Worm (Caenorhabditis elegans) whole organism, L4 larva: ENCODE results near the gene T20G5.8.

Experiments used
- F26F4.8 ChIP-seq: fragments of 200-800 bp; sonication (Bioruptor generic); conservative IDR thresholded peaks from 2 replicates; pipeline ENCODE4 v1.3.6; 2022; ENCODE audit warnings: missing genetic modification characterization, missing compliant biosample characterization
- F44E2.7 ChIP-seq: fragments of 200-800 bp; sonication (Bioruptor generic); IDR thresholded peaks from 2 replicates; pipeline ENCODE4 v2.1.2; 2022; ENCODE audit warnings: missing genetic modification characterization, missing compliant biosample characterization
- F49E8.2 ChIP-seq: sonication (generic microtip); optimal IDR thresholded peaks from 2 replicates; lab custom pipeline; 2016; ENCODE audit warnings: missing compliant biosample characterization, mild to moderate bottlenecking, missing genetic modification characterization, borderline replicate concordance
- R02D3.7 ChIP-seq: fragments of 150-350 bp; sonication (generic microtip); optimal IDR thresholded peaks from 3 replicates; lab custom pipeline; 2014; ENCODE audit warnings: missing biosample characterization, missing genetic modification characterization
- Y48G9A.11 ChIP-seq: fragments of 200-800 bp; sonication (Bioruptor generic); IDR thresholded peaks from 2 replicates; pipeline ENCODE4 v1.3.6; 2022; ENCODE audit warnings: missing genetic modification reagents, missing genetic modification characterization, missing compliant biosample characterization
- Y5F2A.4 ChIP-seq: fragments of 200-800 bp; sonication (Bioruptor generic); optimal IDR thresholded peaks from 2 replicates; lab custom pipeline; 2018; ENCODE audit warnings: mild to moderate bottlenecking, missing genetic modification characterization, missing compliant biosample characterization
- Y75B8A.6 ChIP-seq: fragments of 200-800 bp; sonication (Bioruptor generic); IDR thresholded peaks from 2 replicates; pipeline ENCODE4 v1.3.6; 2022; ENCODE audit warnings: missing genetic modification reagents, missing genetic modification characterization, missing compliant biosample characterization
- ZK546.5 ChIP-seq, 2 experiments: sonication (generic microtip); optimal IDR thresholded peaks; 2 replicates each; lab custom pipeline; 2017; ENCODE audit warnings: missing biosample characterization in 2 of 2, missing genetic modification characterization in 2 of 2
- aly-2 ChIP-seq: sonication (generic microtip); optimal IDR thresholded peaks from 2 replicates; lab custom pipeline; 2018; ENCODE audit warnings: missing biosample characterization, missing genetic modification characterization
- attf-4 ChIP-seq: sonication (generic microtip); optimal IDR thresholded peaks from 3 replicates; lab custom pipeline; 2017; ENCODE audit warnings: missing biosample characterization, missing genetic modification characterization
- ceh-44 ChIP-seq: fragments of 200-800 bp; sonication (Bioruptor generic); IDR thresholded peaks from 2 replicates; pipeline ENCODE4 v1.3.6; 2022; ENCODE audit warnings: missing genetic modification reagents, missing genetic modification characterization, missing compliant biosample characterization
- ceh-82 ChIP-seq: sonication (generic microtip); optimal IDR thresholded peaks from 2 replicates; lab custom pipeline; 2017; ENCODE audit warnings: missing biosample characterization, missing genetic modification characterization
- ces-1 ChIP-seq: fragments of 150-350 bp; sonication (generic microtip); optimal IDR thresholded peaks from 4 replicates; lab custom pipeline; 2014; ENCODE audit warnings: missing biosample characterization, missing genetic modification reagents, missing genetic modification characterization
- cey-2 ChIP-seq: sonication (generic microtip); optimal IDR thresholded peaks from 3 replicates; lab custom pipeline; 2017; ENCODE audit warnings: missing genetic modification characterization, mild to moderate bottlenecking, missing compliant biosample characterization, antibody characterized with exemption, borderline replicate concordance; ENCODE audit not compliant: insufficient read depth
- ctbp-1 ChIP-seq: fragments of 200-800 bp; sonication (Bioruptor generic); IDR thresholded peaks from 2 replicates; pipeline ENCODE4 v1.3.6; 2022; ENCODE audit warnings: missing genetic modification reagents, missing genetic modification characterization, missing compliant biosample characterization
- daf-12 ChIP-seq: fragments of 150-350 bp; optimal IDR thresholded peaks from 2 replicates; lab custom pipeline; 2014; ENCODE audit warnings: missing biosample characterization, missing genetic modification reagents, missing genetic modification characterization
- duxl-1 ChIP-seq: sonication (generic microtip); optimal IDR thresholded peaks from 2 replicates; lab custom pipeline; 2016; ENCODE audit warnings: mild to moderate bottlenecking, missing genetic modification characterization, moderate library complexity, missing compliant biosample characterization; ENCODE audit not compliant: poor library complexity
- dve-1 ChIP-seq: sonication (generic microtip); optimal IDR thresholded peaks from 2 replicates; lab custom pipeline; 2017; ENCODE audit warnings: antibody characterized with exemption, mild to moderate bottlenecking, missing genetic modification characterization, missing compliant biosample characterization; ENCODE audit not compliant: insufficient read depth
- egl-43 ChIP-seq: fragments of 200-800 bp; sonication (Bioruptor generic); IDR thresholded peaks from 2 replicates; pipeline ENCODE4 v1.3.6; 2022; ENCODE audit warnings: missing genetic modification reagents, missing genetic modification characterization, missing compliant biosample characterization
- hif-1 ChIP-seq, 2 experiments: sonication (generic microtip); optimal IDR thresholded peaks; 2 replicates each; lab custom pipeline; 2016 to 2017; ENCODE audit warnings: missing compliant biosample characterization in 2 of 2, missing genetic modification characterization in 2 of 2, missing genetic modification reagents in 2 of 2, missing genotype in 2 of 2, mild to moderate bottlenecking in 1 of 2
- hlh-11 ChIP-seq: fragments of 200-800 bp; sonication (Bioruptor generic); optimal IDR thresholded peaks from 2 replicates; lab custom pipeline; 2018; ENCODE audit warnings: mild to moderate bottlenecking, missing genetic modification characterization, missing compliant biosample characterization
- jun-1 ChIP-seq: fragments of 150-350 bp; optimal IDR thresholded peaks from 2 replicates; lab custom pipeline; 2014; ENCODE audit warnings: missing biosample characterization, missing genetic modification reagents, missing genetic modification characterization
- lim-7 ChIP-seq: fragments of 200-800 bp; sonication (Bioruptor generic); IDR thresholded peaks from 2 replicates; pipeline ENCODE4 v1.3.6; 2022; ENCODE audit warnings: missing genetic modification characterization, missing compliant biosample characterization
- lin-29 ChIP-seq: fragments of 200-800 bp; sonication (Bioruptor generic); IDR thresholded peaks from 2 replicates; pipeline ENCODE4 v1.3.6; 2022; ENCODE audit warnings: missing genetic modification reagents, missing genetic modification characterization, missing compliant biosample characterization
- lin-39 ChIP-seq: fragments of 150-350 bp; optimal IDR thresholded peaks from 2 replicates; lab custom pipeline; 2014; ENCODE audit warnings: missing biosample characterization, missing genetic modification reagents, missing genetic modification characterization
- lsy-2 ChIP-seq, 2 experiments: fragments of 150-350 bp in 1 of 2; sonication (generic microtip) in 1 of 2; optimal IDR thresholded peaks; 2 replicates each; lab custom pipeline; 2014 to 2017; ENCODE audit warnings: missing biosample characterization in 2 of 2, missing genetic modification characterization in 2 of 2
- madf-9 ChIP-seq: fragments of 200-800 bp; sonication (Bioruptor generic); conservative IDR thresholded peaks from 2 replicates; pipeline ENCODE4 v1.3.6; 2022; ENCODE audit warnings: missing genetic modification reagents, missing genetic modification characterization, missing compliant biosample characterization
- mep-1 ChIP-seq: fragments of 150-350 bp; sonication (generic microtip); optimal IDR thresholded peaks from 3 replicates; lab custom pipeline; 2014; ENCODE audit warnings: missing biosample characterization, missing genetic modification characterization
- mes-2 ChIP-seq: sonication (generic microtip); optimal IDR thresholded peaks from 2 replicates; lab custom pipeline; 2016; ENCODE audit warnings: missing genotype, mild to moderate bottlenecking, missing genetic modification characterization, missing compliant biosample characterization; ENCODE audit not compliant: poor library complexity, severe bottlenecking
- mxl-3 ChIP-seq: fragments of 200-800 bp; sonication (Bioruptor generic); optimal IDR thresholded peaks from 2 replicates; lab custom pipeline; 2018; ENCODE audit warnings: mild to moderate bottlenecking, missing genetic modification characterization, missing compliant biosample characterization
- nhr-10 ChIP-seq: fragments of 150-350 bp; optimal IDR thresholded peaks from 2 replicates; lab custom pipeline; 2014; ENCODE audit warnings: missing biosample characterization, missing genetic modification characterization
- nhr-102 ChIP-seq: sonication (generic microtip); optimal IDR thresholded peaks from 2 replicates; lab custom pipeline; 2016; ENCODE audit warnings: mild to moderate bottlenecking, missing genetic modification characterization, moderate library complexity, missing compliant biosample characterization
- nhr-11 ChIP-seq: fragments of 150-350 bp; optimal IDR thresholded peaks from 2 replicates; lab custom pipeline; 2014; ENCODE audit warnings: missing biosample characterization, missing genetic modification characterization
- nhr-237 ChIP-seq: sonication (generic microtip); optimal IDR thresholded peaks from 2 replicates; lab custom pipeline; 2017; ENCODE audit warnings: missing biosample characterization, missing genetic modification characterization
- nhr-28 ChIP-seq: fragments of 150-350 bp; optimal IDR thresholded peaks from 2 replicates; lab custom pipeline; 2014; ENCODE audit warnings: missing biosample characterization, missing genetic modification characterization
- nhr-41 ChIP-seq: fragments of 200-800 bp; sonication (Bioruptor generic); IDR thresholded peaks from 2 replicates; pipeline ENCODE4 v1.3.6; 2022; ENCODE audit warnings: missing genetic modification reagents, missing genetic modification characterization, missing compliant biosample characterization
- nhr-6 ChIP-seq: fragments of 150-350 bp; optimal IDR thresholded peaks from 2 replicates; lab custom pipeline; 2014; ENCODE audit warnings: missing biosample characterization, missing genetic modification characterization
- nhr-76 ChIP-seq: fragments of 150-350 bp; optimal IDR thresholded peaks from 2 replicates; lab custom pipeline; 2014; ENCODE audit warnings: missing biosample characterization, missing genetic modification characterization
- nhr-77 ChIP-seq: fragments of 150-350 bp; optimal IDR thresholded peaks from 2 replicates; lab custom pipeline; 2014; ENCODE audit warnings: missing biosample characterization, missing genetic modification characterization
- pqm-1 ChIP-seq: sonication (generic microtip); optimal IDR thresholded peaks from 2 replicates; lab custom pipeline; 2017; ENCODE audit warnings: missing biosample characterization, missing genetic modification characterization
- set-16 ChIP-seq: fragments of 200-800 bp; sonication (Bioruptor generic); IDR thresholded peaks from 2 replicates; pipeline ENCODE4 v1.3.6; 2022; ENCODE audit warnings: missing genetic modification reagents, missing genetic modification characterization, missing compliant biosample characterization
- snpc-1.2 ChIP-seq: fragments of 200-800 bp; sonication (Bioruptor generic); IDR thresholded peaks from 2 replicates; pipeline ENCODE4 v1.3.6; 2022; ENCODE audit warnings: missing genetic modification reagents, missing genetic modification characterization, missing compliant biosample characterization
- snpc-4 ChIP-seq: fragments of 150-350 bp; optimal IDR thresholded peaks from 2 replicates; lab custom pipeline; 2014; ENCODE audit warnings: missing biosample characterization, missing genetic modification characterization
- unc-130 ChIP-seq: sonication (generic microtip); optimal IDR thresholded peaks from 2 replicates; lab custom pipeline; 2016; ENCODE audit warnings: missing genetic modification reagents, missing genetic modification characterization, missing compliant biosample characterization
- unc-62 ChIP-seq, 3 experiments: fragments of 150-350 bp in 1 of 3; sonication (generic microtip); optimal IDR thresholded peaks in 2 of 3; peaks in 1 of 3; 1 replicate in 1 of 3; 2 replicates in 2 of 3; lab custom pipeline; 2014 to 2017; ENCODE audit warnings: missing biosample characterization in 3 of 3, missing genetic modification characterization in 3 of 3, missing genetic modification reagents in 3 of 3, missing genotype in 1 of 3
- vab-7 ChIP-seq: fragments of 200-800 bp; sonication (Bioruptor generic); IDR thresholded peaks from 2 replicates; pipeline ENCODE4 v1.3.6; 2022; ENCODE audit warnings: missing genetic modification reagents, missing genetic modification characterization, missing compliant biosample characterization
- zag-1 ChIP-seq: fragments of 150-350 bp; optimal IDR thresholded peaks from 2 replicates; lab custom pipeline; 2014; ENCODE audit warnings: missing biosample characterization, missing genetic modification characterization
- zfp-2 ChIP-seq: sonication (generic microtip); optimal IDR thresholded peaks from 2 replicates; lab custom pipeline; 2016; ENCODE audit warnings: mild to moderate bottlenecking, missing genetic modification characterization, missing compliant biosample characterization
- zfp-3 ChIP-seq: fragments of 200-800 bp; sonication (Bioruptor generic); conservative IDR thresholded peaks from 2 replicates; pipeline ENCODE4 v1.3.6; 2022; ENCODE audit warnings: missing genetic modification reagents, missing genetic modification characterization, missing compliant biosample characterization
- zip-11 ChIP-seq: fragments of 200-800 bp; sonication (Bioruptor generic); IDR thresholded peaks from 2 replicates; pipeline ENCODE4 v1.3.6; 2022; ENCODE audit warnings: missing genetic modification characterization, missing compliant biosample characterization
- zip-2 ChIP-seq: fragments of 150-350 bp; optimal IDR thresholded peaks from 2 replicates; lab custom pipeline; 2014; ENCODE audit warnings: missing biosample characterization, missing genetic modification characterization
- ztf-11 ChIP-seq: fragments of 150-350 bp; optimal IDR thresholded peaks from 2 replicates; lab custom pipeline; 2014; ENCODE audit warnings: missing biosample characterization, missing genetic modification characterization

The T20G5.8 gene

ce11 chrIII:10218587-10218986, 19.4 kb downstream of the T20G5.8 start, which contains the start of the genes rde-4 and cox-14 (continued):
- TF ChIP-seq ztf-11 = no peak
- no peak for TF ChIP-seq mxl-3 (GFP tag; lab: Kevin White, UChicago)
- TF ChIP-seq egl-43 (GFP tag; lab: Robert Waterston, UW) = no peak
- TF ChIP-seq F26F4.8 (GFP tag; lab: Robert Waterston, UW) = no peak
- no peak for TF ChIP-seq set-16 (GFP tag; lab: Robert Waterston, UW)
- TF ChIP-seq mes-2 (tag; lab: Kevin White, UChicago) = no peak
- no peak for TF ChIP-seq R02D3.7 (tag; lab: Kevin White, UChicago)
- TF ChIP-seq unc-62 (GFP tag; optimal IDR thresholded peaks at IDR 0.05 in 1 of 2; lab: Kevin White, UChicago) = no peak
- TF ChIP-seq unc-62 (tag; optimal IDR thresholded peaks at IDR 0.05; lab: Kevin White, UChicago) = no peak
- TF ChIP-seq nhr-76 (tag; lab: Kevin White, UChicago) = no peak
- no peak for TF ChIP-seq pqm-1
- no peak for TF ChIP-seq madf-9 (GFP tag; lab: Robert Waterston, UW)
- TF ChIP-seq nhr-77 (tag; lab: Kevin White, UChicago) = peak; percentile 66
- TF ChIP-seq ces-1 (GFP tag; lab: Kevin White, UChicago) = no peak
- TF ChIP-seq nhr-11 (tag; lab: Kevin White, UChicago) = no peak
- no peak for TF ChIP-seq hlh-11 (tag; lab: Kevin White, UChicago)
- TF ChIP-seq ceh-82 (tag; lab: Kevin White, UChicago) = no peak
- TF ChIP-seq jun-1 (tag; lab: Kevin White, UChicago) = no peak
- no peak for TF ChIP-seq ZK546.5 (tag; optimal IDR thresholded peaks at IDR 0.05; lab: Kevin White, UChicago)
- TF ChIP-seq hif-1 (tag; optimal IDR thresholded peaks at IDR 0.05; lab: Kevin White, UChicago) = no peak
- no peak for TF ChIP-seq lin-39
- TF ChIP-seq zfp-2 (tag; lab: Kevin White, UChicago) = no peak
- TF ChIP-seq cey-2 (tag; lab: Kevin White, UChicago) = no peak
- no peak for TF ChIP-seq nhr-41 (GFP tag; lab: Robert Waterston, UW)
- no peak for TF ChIP-seq zip-11 (GFP tag; lab: Robert Waterston, UW)
- peak; percentile 96 to 100 for TF ChIP-seq lsy-2 (tag; optimal IDR thresholded peaks at IDR 0.05; lab: Kevin White, UChicago)
- no peak for TF ChIP-seq duxl-1 (tag; lab: Kevin White, UChicago)
- TF ChIP-seq zfp-3 (GFP tag; lab: Robert Waterston, UW) = no peak
- TF ChIP-seq nhr-102 (tag; lab: Kevin White, UChicago) = peak; percentile 34
- no peak for TF ChIP-seq Y48G9A.11 (GFP tag; lab: Robert Waterston, UW)
- TF ChIP-seq nhr-237 (tag; lab: Kevin White, UChicago) = no peak
- no peak for TF ChIP-seq Y75B8A.6 (GFP tag; lab: Robert Waterston, UW)
- TF ChIP-seq snpc-1.2 (GFP tag; lab: Robert Waterston, UW) = no peak
- TF ChIP-seq snpc-4 = no peak
- no peak for TF ChIP-seq zag-1 (tag; lab: Kevin White, UChicago)
- peak; percentile 78 for TF ChIP-seq dve-1 (tag; lab: Kevin White, UChicago)
- no peak for TF ChIP-seq ctbp-1 (GFP tag; lab: Robert Waterston, UW)
- TF ChIP-seq attf-4 (tag; lab: Kevin White, UChicago) = no peak
- TF ChIP-seq F49E8.2 (tag; lab: Kevin White, UChicago) = no peak
- TF ChIP-seq vab-7 = no peak
- TF ChIP-seq lin-29 = no peak
- no peak for TF ChIP-seq daf-12 (tag; lab: Kevin White, UChicago)
- no peak for TF ChIP-seq Y5F2A.4 (GFP tag; lab: Kevin White, UChicago)
- TF ChIP-seq ceh-44 (GFP tag; lab: Robert Waterston, UW) = no peak
- TF ChIP-seq zip-2 = no peak
- no peak for TF ChIP-seq F44E2.7 (GFP tag; lab: Robert Waterston, UW)
- TF ChIP-seq nhr-28 = peak; percentile 68
- peak; percentile 89 for TF ChIP-seq mep-1 (tag; lab: Kevin White, UChicago)
- TF ChIP-seq nhr-6 = peak; percentile 84
- no peak for TF ChIP-seq lim-7 (GFP tag; lab: Robert Waterston, UW)
- TF ChIP-seq nhr-10 (tag; lab: Kevin White, UChicago) = no peak
- TF ChIP-seq unc-130 (GFP tag; lab: Kevin White, UChicago) = peak; percentile 56
- no peak for TF ChIP-seq aly-2 (tag; lab: Kevin White, UChicago)
